Fruit fly (Drosophila melanogaster): Measurements from ENCODE around the gene CG15020.
A peak's percentile ranks its signal among the peaks of the same experiment; 100 is the strongest.

Gene CG15020

dm6 chr3L:4399905-4400304, 21.6 kb upstream of the CG15020 start (continued):
- TF ChIP-seq en (GFP tag; optimal IDR thresholded peaks at IDR 0.05) (no peak), tap (tag; optimal IDR thresholded peaks at IDR 0.05) (no peak), CG31441 (GFP tag; IDR thresholded peaks at IDR 0.05) (peak; percentile 48; the same call in 1 of the 2 replicates), CG18011 (GFP tag; optimal IDR thresholded peaks at IDR 0.05) (no peak), NC2α (GFP tag; optimal IDR thresholded peaks at IDR 0.05) (no peak), MTF-1 (GFP tag; optimal IDR thresholded peaks at IDR 0.05; ENCODE audit: borderline replicate concordance) (no peak), jumu (GFP tag; optimal IDR thresholded peaks at IDR 0.05) (no peak), CG30431 (GFP tag; optimal IDR thresholded peaks at IDR 0.05) (no peak), C15 (GFP tag; IDR thresholded peaks at IDR 0.05) (no peak), CG8478 (optimal IDR thresholded peaks at IDR 0.05) (no peak), trh (GFP tag; optimal IDR thresholded peaks at IDR 0.05) (no peak), Fer2 (tag; optimal IDR thresholded peaks at IDR 0.05) (no peak), Dfd (GFP tag; optimal IDR thresholded peaks at IDR 0.05) (no peak), CG18262 (tag; optimal IDR thresholded peaks at IDR 0.05) (peak; percentile 48), CG15601 (tag; optimal IDR thresholded peaks at IDR 0.05) (peak; percentile 30), Opbp (GFP tag; IDR thresholded peaks at IDR 0.05; ENCODE audit: partially characterized antibody) (no peak), org-1 (GFP tag; optimal IDR thresholded peaks at IDR 0.05) (no peak), croc (GFP tag; conservative IDR thresholded peaks at IDR 0.05) (peak; percentile 44; the same call in 2 of the 3 replicates), CG10543 (GFP tag; optimal IDR thresholded peaks at IDR 0.05) (no peak), TFAM (GFP tag; optimal IDR thresholded peaks at IDR 0.05) (no peak), Lhr (GFP tag; optimal IDR thresholded peaks at IDR 0.05) (peak; percentile 3), Ptx1 (GFP tag; IDR thresholded peaks at IDR 0.05) (0 out of 2 replicates have a peak, but pooled peaks have one; percentile 28), CG10274 (GFP tag; optimal IDR thresholded peaks at IDR 0.05) (no peak), dysf (GFP tag; IDR thresholded peaks at IDR 0.05) (no peak), danr (GFP tag; IDR thresholded peaks at IDR 0.05) (no peak), CG7839 (tag; optimal IDR thresholded peaks at IDR 0.05) (peak; percentile 30), CG6654 (GFP tag; optimal IDR thresholded peaks at IDR 0.05) (no peak), Med (GFP tag) (no peak), CG2678 (tag; optimal IDR thresholded peaks at IDR 0.05) (peak; percentile 27), CG11085 (GFP tag; IDR thresholded peaks at IDR 0.05) (no peak), Oli (tag; optimal IDR thresholded peaks at IDR 0.05) (no peak), CG7786 (GFP tag; optimal IDR thresholded peaks at IDR 0.05) (no peak), CG18476 (GFP tag; optimal IDR thresholded peaks at IDR 0.05) (no peak), pros (GFP tag; optimal IDR thresholded peaks at IDR 0.05) (no peak), D (optimal IDR thresholded peaks at IDR 0.05) (no peak), D (GFP tag; optimal IDR thresholded peaks at IDR 0.05) (peak; percentile 28), CG12155 (GFP tag; optimal IDR thresholded peaks at IDR 0.05) (no peak), Ssrp (tag; optimal IDR thresholded peaks at IDR 0.05) (peak; percentile 21), cwo (GFP tag; optimal IDR thresholded peaks at IDR 0.05) (no peak), CG17385 (GFP tag; optimal IDR thresholded peaks at IDR 0.05) (no peak), Dip2 (GFP tag; IDR thresholded peaks at IDR 0.05) (no peak), Lpt (GFP tag; optimal IDR thresholded peaks at IDR 0.05) (no peak), wek (GFP tag; optimal IDR thresholded peaks at IDR 0.05) (no peak), repo (GFP tag; optimal IDR thresholded peaks at IDR 0.05) (no peak), CG12104 (GFP tag; optimal IDR thresholded peaks at IDR 0.05) (no peak), CG1832 (GFP tag; optimal IDR thresholded peaks at IDR 0.05) (no peak), E2f1 (GFP tag; IDR thresholded peaks at IDR 0.05) (no peak), CG7271 (tag; optimal IDR thresholded peaks at IDR 0.05) (no peak), unpg (GFP tag; optimal IDR thresholded peaks at IDR 0.05) (peak; percentile 19), ATbp (GFP tag; optimal IDR thresholded peaks at IDR 0.05) (peak; percentile 47), az2 (GFP tag; optimal IDR thresholded peaks at IDR 0.05) (no peak), bsh (GFP tag; optimal IDR thresholded peaks at IDR 0.05) (peak in 1 of 2 experiments; percentile 72)

All from whole organism, embryonic.